Worm (Caenorhabditis elegans) whole organism, young adult: ENCODE results near the gene R13A1.5.

Experiments
- B0261.1 ChIP-seq: sonication (generic microtip); optimal IDR thresholded peaks from 2 replicates; lab custom pipeline; 2016; ENCODE audit warnings: mild to moderate bottlenecking, missing genetic modification characterization, moderate library complexity, missing compliant biosample characterization
- C17E4.6 ChIP-seq: fragments of 200-800 bp; sonication (Bioruptor generic); IDR thresholded peaks from 2 replicates; pipeline ENCODE4 v1.3.6; 2022; ENCODE audit warnings: missing genetic modification reagents, missing genetic modification characterization, missing compliant biosample characterization
- F33H1.4 ChIP-seq: fragments of 200-800 bp; sonication (Bioruptor generic); IDR thresholded peaks from 2 replicates; pipeline ENCODE4 v1.3.6; 2022; ENCODE audit warnings: missing genetic modification reagents, missing genetic modification characterization, missing compliant biosample characterization
- F37B4.10 ChIP-seq: fragments of 200-800 bp; sonication (Bioruptor generic); IDR thresholded peaks from 2 replicates; pipeline ENCODE4 v1.3.6; 2022; ENCODE audit warnings: missing genetic modification characterization, missing compliant biosample characterization
- F39B2.1 ChIP-seq: fragments of 200-800 bp; sonication (Bioruptor generic); IDR thresholded peaks from 2 replicates; pipeline ENCODE4 v1.3.6; 2022; ENCODE audit warnings: missing genetic modification reagents, missing genetic modification characterization, missing compliant biosample characterization
- F55B11.4 ChIP-seq: sonication (generic microtip); optimal IDR thresholded peaks from 2 replicates; lab custom pipeline; 2016; ENCODE audit warnings: missing compliant biosample characterization, missing genetic modification characterization, borderline replicate concordance; ENCODE audit not compliant: insufficient read depth
- F57A8.1 ChIP-seq: fragments of 200-800 bp; sonication (Bioruptor generic); optimal IDR thresholded peaks from 2 replicates; lab custom pipeline; 2018; ENCODE audit warnings: mild to moderate bottlenecking, missing genetic modification characterization, moderate library complexity, missing compliant biosample characterization
- F57C9.4 ChIP-seq: sonication (generic microtip); optimal IDR thresholded peaks from 2 replicates; lab custom pipeline; 2017; ENCODE audit warnings: mild to moderate bottlenecking, missing genetic modification characterization, missing compliant biosample characterization
- Y67H2A.10 ChIP-seq: fragments of 200-800 bp; sonication (Bioruptor generic); conservative IDR thresholded peaks from 2 replicates; pipeline ENCODE4 v1.3.6; 2022; ENCODE audit warnings: missing genetic modification reagents, missing genetic modification characterization, missing compliant biosample characterization
- Y79H2A.3 ChIP-seq: fragments of 200-800 bp; sonication (Bioruptor generic); conservative IDR thresholded peaks from 2 replicates; pipeline ENCODE4 v1.3.6; 2022; ENCODE audit warnings: missing genetic modification reagents, missing genetic modification characterization, missing compliant biosample characterization
- Y95B8A.8 ChIP-seq: fragments of 200-800 bp; sonication (Bioruptor generic); IDR thresholded peaks from 2 replicates; pipeline ENCODE4 v1.3.6; 2022; ENCODE audit warnings: missing genetic modification reagents, missing genetic modification characterization, missing compliant biosample characterization
- die-1 ChIP-seq: sonication (generic microtip); optimal IDR thresholded peaks from 2 replicates; lab custom pipeline; 2016; ENCODE audit warnings: missing genotype, mild to moderate bottlenecking, missing genetic modification characterization, missing compliant biosample characterization
- dpff-1 ChIP-seq: sonication (generic microtip); optimal IDR thresholded peaks from 2 replicates; lab custom pipeline; 2017; ENCODE audit warnings: mild to moderate bottlenecking, missing genetic modification characterization, missing compliant biosample characterization
- dpl-1 ChIP-seq: fragments of 150-350 bp; optimal IDR thresholded peaks from 2 replicates; lab custom pipeline; 2014; ENCODE audit warnings: missing biosample characterization, missing genetic modification reagents, missing genetic modification characterization
- egl-18 ChIP-seq: fragments of 200-800 bp; sonication (Bioruptor generic); IDR thresholded peaks from 2 replicates; pipeline ENCODE4 v1.3.6; 2022; ENCODE audit warnings: missing genetic modification reagents, missing genetic modification characterization, missing compliant biosample characterization
- egl-44 ChIP-seq: fragments of 200-800 bp; sonication (Bioruptor generic); IDR thresholded peaks from 2 replicates; pipeline ENCODE4 v1.3.6; 2022; ENCODE audit warnings: missing genetic modification reagents, missing genetic modification characterization, missing compliant biosample characterization
- egrh-3 ChIP-seq: fragments of 200-800 bp; sonication (Bioruptor generic); IDR thresholded peaks from 2 replicates; pipeline ENCODE4 v1.3.6; 2022; ENCODE audit warnings: missing genetic modification reagents, missing genetic modification characterization, missing compliant biosample characterization
- ets-4 ChIP-seq: fragments of 200-800 bp; sonication (Bioruptor generic); optimal IDR thresholded peaks from 2 replicates; lab custom pipeline; 2018; ENCODE audit warnings: mild to moderate bottlenecking, missing genetic modification characterization, missing compliant biosample characterization
- fkh-3 ChIP-seq: sonication (generic microtip); optimal IDR thresholded peaks from 2 replicates; lab custom pipeline; 2016; ENCODE audit warnings: mild to moderate bottlenecking, missing genetic modification characterization, missing compliant biosample characterization
- gei-17 ChIP-seq: fragments of 200-800 bp; sonication (Bioruptor generic); optimal IDR thresholded peaks from 2 replicates; lab custom pipeline; 2018; ENCODE audit warnings: mild to moderate bottlenecking, missing genetic modification characterization, missing compliant biosample characterization
- him-1 ChIP-seq: sonication (generic microtip); optimal IDR thresholded peaks from 2 replicates; lab custom pipeline; 2016; ENCODE audit warnings: missing genotype, missing genetic modification reagents, missing genetic modification characterization, missing compliant biosample characterization
- hlh-26 ChIP-seq: fragments of 200-800 bp; sonication (Bioruptor generic); conservative IDR thresholded peaks from 2 replicates; pipeline ENCODE4 v1.3.6; 2022; ENCODE audit warnings: missing genetic modification reagents, missing genetic modification characterization, missing compliant biosample characterization
- hmg-1.2 ChIP-seq: fragments of 200-800 bp; sonication (Bioruptor generic); IDR thresholded peaks from 2 replicates; pipeline ENCODE4 v1.3.6; 2022; ENCODE audit warnings: missing genetic modification reagents, missing genetic modification characterization, missing compliant biosample characterization
- let-526 ChIP-seq: fragments of 200-800 bp; sonication (Bioruptor generic); IDR thresholded peaks from 2 replicates; pipeline ENCODE4 v1.3.6; 2022; ENCODE audit warnings: missing genetic modification reagents, missing genetic modification characterization, missing compliant biosample characterization
- lin-35 ChIP-seq, 3 experiments: fragments of 150-350 bp in 2 of 3; sonication (generic microtip) in 1 of 3; optimal IDR thresholded peaks; 2 replicates each; lab custom pipeline; 2014 to 2018; ENCODE audit warnings: missing biosample characterization in 3 of 3, missing genetic modification characterization in 3 of 3, missing genetic modification reagents in 3 of 3
- lin-54 ChIP-seq: fragments of 200-800 bp; sonication (Bioruptor generic); optimal IDR thresholded peaks from 2 replicates; lab custom pipeline; 2018; ENCODE audit warnings: mild to moderate bottlenecking, missing genetic modification characterization, missing compliant biosample characterization
- lir-1 ChIP-seq: fragments of 200-800 bp; sonication (Bioruptor generic); conservative IDR thresholded peaks from 2 replicates; pipeline ENCODE4 v1.3.6; 2022; ENCODE audit warnings: missing genetic modification reagents, missing genetic modification characterization, missing compliant biosample characterization
- madf-10 ChIP-seq: sonication (generic microtip); optimal IDR thresholded peaks from 2 replicates; lab custom pipeline; 2016; ENCODE audit warnings: mild to moderate bottlenecking, missing genetic modification characterization, missing compliant biosample characterization
- madf-3 ChIP-seq: fragments of 200-800 bp; sonication (Bioruptor generic); IDR thresholded peaks from 2 replicates; pipeline ENCODE4 v1.3.6; 2022; ENCODE audit warnings: missing genetic modification reagents, missing genetic modification characterization, missing compliant biosample characterization
- madf-6 ChIP-seq: fragments of 200-800 bp; sonication (Bioruptor generic); IDR thresholded peaks from 2 replicates; pipeline ENCODE4 v1.3.6; 2022; ENCODE audit warnings: missing genetic modification reagents, missing genetic modification characterization, missing compliant biosample characterization
- mes-4 ChIP-seq: sonication (generic microtip); optimal IDR thresholded peaks from 2 replicates; lab custom pipeline; 2016; ENCODE audit warnings: missing genotype, missing genetic modification characterization, missing compliant biosample characterization
- mxl-1 ChIP-seq: sonication (generic microtip); optimal IDR thresholded peaks from 2 replicates; lab custom pipeline; 2016; ENCODE audit warnings: missing genetic modification characterization, missing compliant biosample characterization
- pbrm-1 ChIP-seq: fragments of 200-800 bp; sonication (Bioruptor generic); IDR thresholded peaks from 2 replicates; pipeline ENCODE4 v1.3.6; 2022; ENCODE audit warnings: missing genetic modification reagents, missing genetic modification characterization, missing compliant biosample characterization
- rcor-1 ChIP-seq: fragments of 200-800 bp; sonication (Bioruptor generic); IDR thresholded peaks from 2 replicates; pipeline ENCODE4 v1.3.6; 2022; ENCODE audit warnings: missing genetic modification reagents, missing genetic modification characterization, missing compliant biosample characterization
- repo-1 ChIP-seq: sonication (generic microtip); optimal IDR thresholded peaks from 2 replicates; lab custom pipeline; 2017; ENCODE audit warnings: mild to moderate bottlenecking, missing genetic modification characterization, missing compliant biosample characterization
- rpc-1 ChIP-seq, 2 experiments: fragments of 150-350 bp in 1 of 2; sonication (generic microtip) in 1 of 2; optimal IDR thresholded peaks; 2 replicates each; lab custom pipeline; 2014 to 2018; ENCODE audit warnings: missing biosample characterization in 1 of 2, missing genetic modification characterization in 1 of 2, missing genetic modification reagents in 1 of 2, missing genotype in 1 of 2
- sea-2 ChIP-seq: fragments of 200-800 bp; sonication (Bioruptor generic); IDR thresholded peaks from 2 replicates; pipeline ENCODE4 v1.3.6; 2022; ENCODE audit warnings: missing genetic modification characterization, missing compliant biosample characterization
- snpc-1.1 ChIP-seq: sonication (generic microtip); optimal IDR thresholded peaks from 2 replicates; lab custom pipeline; 2017; ENCODE audit warnings: missing genetic modification characterization, mild to moderate bottlenecking, missing compliant biosample characterization, antibody characterized with exemption, moderate library complexity, missing genotype, missing genetic modification reagents; ENCODE audit not compliant: insufficient read depth
- snpc-3.4 ChIP-seq: sonication (generic microtip); optimal IDR thresholded peaks from 2 replicates; lab custom pipeline; 2017; ENCODE audit warnings: missing genetic modification characterization, mild to moderate bottlenecking, missing compliant biosample characterization, antibody characterized with exemption, moderate library complexity, missing genotype, missing genetic modification reagents
- snpc-4 ChIP-seq, 5 experiments: fragments of 150-350 bp in 1 of 5; sonication (generic microtip) in 4 of 5; optimal IDR thresholded peaks; 2 replicates each; lab custom pipeline; 2014 to 2018; ENCODE audit warnings: missing genetic modification characterization in 5 of 5, missing biosample characterization in 3 of 5, antibody characterized with exemption in 2 of 5, mild to moderate bottlenecking in 2 of 5, missing compliant biosample characterization in 2 of 5, missing genotype in 2 of 5, moderate library complexity in 2 of 5, missing genetic modification reagents in 1 of 5
- somi-1 ChIP-seq: fragments of 200-800 bp; sonication (Bioruptor generic); optimal IDR thresholded peaks from 2 replicates; lab custom pipeline; 2018; ENCODE audit warnings: mild to moderate bottlenecking, missing genetic modification characterization, missing compliant biosample characterization
- sptf-2 ChIP-seq: fragments of 200-800 bp; sonication (Bioruptor generic); optimal IDR thresholded peaks from 2 replicates; lab custom pipeline; 2018; ENCODE audit warnings: mild to moderate bottlenecking, missing genetic modification characterization, missing compliant biosample characterization
- tbp1 ChIP-seq: fragments of 200-800 bp; sonication (Bioruptor generic); optimal IDR thresholded peaks from 2 replicates; lab custom pipeline; 2018; ENCODE audit warnings: mild to moderate bottlenecking, missing genetic modification characterization, missing compliant biosample characterization
- ztf-18 ChIP-seq: sonication (generic microtip); optimal IDR thresholded peaks from 2 replicates; lab custom pipeline; 2016; ENCODE audit warnings: missing genotype, mild to moderate bottlenecking, missing genetic modification characterization, missing compliant biosample characterization
- ztf-28 ChIP-seq: fragments of 200-800 bp; sonication (Bioruptor generic); IDR thresholded peaks from 2 replicates; pipeline ENCODE4 v1.3.6; 2022; ENCODE audit warnings: missing genetic modification reagents, missing genetic modification characterization, missing compliant biosample characterization
- ztf-3 ChIP-seq: fragments of 200-800 bp; sonication (Bioruptor generic); optimal IDR thresholded peaks from 2 replicates; lab custom pipeline; 2018; ENCODE audit warnings: mild to moderate bottlenecking, missing genetic modification characterization, missing compliant biosample characterization

Gene R13A1.5

DNA sequence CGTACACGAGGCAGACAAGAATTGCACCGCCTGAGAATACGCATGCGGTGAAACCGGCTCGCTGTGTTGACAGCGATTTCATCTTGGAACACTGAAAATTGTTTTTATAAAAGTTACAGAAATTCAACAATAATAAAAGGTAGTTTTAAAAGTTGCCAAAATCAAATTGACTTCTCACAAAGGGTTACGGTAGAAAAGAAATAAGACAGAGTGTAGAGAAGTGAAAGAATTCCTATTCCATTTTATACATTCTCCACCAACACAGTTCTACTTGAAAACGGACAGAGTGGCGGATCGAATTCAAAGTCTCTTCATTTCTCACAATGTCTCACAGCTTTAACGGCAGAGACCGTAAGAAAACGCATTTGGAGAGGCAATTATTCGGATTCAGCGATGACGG is 39.2 kb downstream of the R13A1.5 start, which contains the start of gene col-113 (continued):
- TF ChIP-seq B0261.1 (tag; lab: Kevin White, UChicago): no peak

DNA sequence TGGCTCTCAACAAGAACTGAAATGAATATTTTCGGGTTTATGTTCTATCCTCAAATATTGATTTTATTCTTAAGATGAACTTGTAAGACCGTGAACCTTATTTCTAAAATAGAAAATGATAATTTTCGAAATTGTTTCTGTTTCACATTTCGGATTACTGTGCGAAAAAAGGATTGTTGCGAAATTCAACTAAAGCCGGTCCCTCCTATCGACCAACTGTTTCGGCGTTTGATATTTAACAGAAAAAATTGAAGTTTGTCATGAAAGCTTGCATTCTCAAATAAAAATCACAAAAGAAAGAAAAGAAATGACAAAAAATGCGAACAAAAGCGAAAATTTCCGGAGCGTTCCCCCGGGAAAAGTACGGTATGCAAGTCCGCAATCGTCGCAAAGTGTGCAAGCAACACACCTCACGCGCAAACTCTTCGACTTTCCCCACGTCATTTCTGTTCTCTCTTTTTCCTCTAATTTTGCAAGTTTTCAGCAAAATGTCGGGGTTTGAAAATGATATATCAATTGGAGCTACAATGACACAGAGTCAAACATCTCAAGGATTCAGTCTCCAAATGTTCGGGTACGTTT is 42.5 kb downstream of the R13A1.5 start, which contains the start of gene C34D4.4:
TSS of gene C34D4.4 (plus strand) at position 342 of the 582 bp plus-strand sequence.
- TF ChIP-seq ets-4 (no peak), somi-1 (GFP tag; lab: Kevin White, UChicago) (no peak), snpc-4 (GFP tag; optimal IDR thresholded peaks at IDR 0.05; lab: Kevin White, UChicago) (no peak), snpc-4 (tag; optimal IDR thresholded peaks at IDR 0.05; lab: Kevin White, UChicago) (peak in 2 of 4 experiments; percentile 42 to 54), egl-18 (GFP tag; lab: Robert Waterston, UW) (no peak), him-1 (tag; lab: Kevin White, UChicago) (no peak), tbp1 (GFP tag; lab: Kevin White, UChicago) (no peak), dpl-1 (peak; percentile 21), pbrm-1 (GFP tag; lab: Robert Waterston, UW) (0 out of 2 replicates have a peak, but pooled peaks have one; percentile 21), F37B4.10 (GFP tag; lab: Robert Waterston, UW) (no peak), ztf-28 (no peak), snpc-1.1 (tag; lab: Kevin White, UChicago) (no peak), F57A8.1 (GFP tag; lab: Kevin White, UChicago) (no peak), die-1 (tag; lab: Kevin White, UChicago) (no peak), lin-35 (GFP tag; optimal IDR thresholded peaks at IDR 0.05; lab: Kevin White, UChicago) (no peak), Y95B8A.8 (GFP tag; lab: Robert Waterston, UW) (no peak), madf-10 (tag; lab: Kevin White, UChicago) (no peak), mxl-1 (no peak), madf-6 (GFP tag; lab: Robert Waterston, UW) (peak; percentile 43; the same call in 1 of the 2 replicates), egl-44 (no peak), F39B2.1 (no peak), hmg-1.2 (GFP tag; lab: Robert Waterston, UW) (peak; percentile 14; the same call in 1 of the 2 replicates), snpc-3.4 (tag; lab: Kevin White, UChicago) (no peak), rpc-1 (optimal IDR thresholded peaks at IDR 0.05; lab: Kevin White, UChicago) (no peak), rpc-1 (tag; optimal IDR thresholded peaks at IDR 0.05; lab: Kevin White, UChicago) (no peak), ztf-18 (tag; lab: Kevin White, UChicago) (no peak), C17E4.6 (GFP tag; lab: Robert Waterston, UW) (no peak), Y79H2A.3 (GFP tag; lab: Robert Waterston, UW) (no peak), sptf-2 (no peak), sea-2 (GFP tag; lab: Robert Waterston, UW) (no peak), dpff-1 (tag; lab: Kevin White, UChicago) (no peak), hlh-26 (GFP tag; lab: Robert Waterston, UW) (no peak), mes-4 (tag; lab: Kevin White, UChicago) (no peak), lin-54 (GFP tag; lab: Kevin White, UChicago) (peak; percentile 27), repo-1 (tag; lab: Kevin White, UChicago) (no peak), F55B11.4 (tag; lab: Kevin White, UChicago) (no peak), rcor-1 (no peak), gei-17 (GFP tag; lab: Kevin White, UChicago) (no peak), egrh-3 (GFP tag; lab: Robert Waterston, UW) (no peak), lir-1 (GFP tag; lab: Robert Waterston, UW) (no peak), let-526 (GFP tag; lab: Robert Waterston, UW) (no peak), madf-3 (GFP tag; lab: Robert Waterston, UW) (no peak), Y67H2A.10 (GFP tag; lab: Robert Waterston, UW) (no peak), fkh-3 (tag; lab: Kevin White, UChicago) (no peak), F33H1.4 (GFP tag; lab: Robert Waterston, UW) (peak; percentile 36; the same call in 1 of the 2 replicates), ztf-3 (no peak), F57C9.4 (tag; lab: Kevin White, UChicago) (no peak)
